Worm (Caenorhabditis elegans): ENCODE data around the gene clec-2.

DNA sequence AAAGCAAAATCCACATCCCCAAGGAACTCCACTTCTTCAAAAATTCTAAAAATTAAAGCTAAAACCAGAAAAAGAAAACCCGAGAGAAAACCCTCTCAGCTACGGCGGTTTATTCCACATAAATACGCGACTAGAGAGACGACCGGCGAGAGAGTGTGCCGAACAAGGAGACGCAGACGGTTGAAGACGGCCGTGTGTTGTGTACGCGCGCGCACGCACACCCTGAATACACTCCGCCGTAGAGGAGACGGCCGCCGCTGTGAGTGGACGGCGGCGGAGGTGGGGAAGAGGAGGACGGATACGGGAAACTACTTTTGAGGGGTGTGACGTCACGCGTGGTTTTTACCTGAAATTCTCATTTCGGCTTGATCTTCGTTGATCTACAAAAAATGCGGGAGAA lies 31.4 kb upstream of the clec-2 start:
- TF ChIP-seq W03F9.2 (tag; optimal IDR thresholded peaks at IDR 0.05) (no peak), him-1 (tag; optimal IDR thresholded peaks at IDR 0.05) (no peak), dao-5 (tag; optimal IDR thresholded peaks at IDR 0.05) (no peak)
